Fruit fly (Drosophila melanogaster) whole organism, embryonic: ENCODE results near the gene CG13314.

Experiments used
- Abd-B ChIP-seq: fragments of 200-800 bp; sonication (Bioruptor generic); optimal IDR thresholded peaks from 2 replicates; lab custom pipeline; 2018; ENCODE audit warnings: missing biosample characterization, mild to moderate bottlenecking, missing genetic modification characterization, moderate library complexity
- CG10462 ChIP-seq: fragments of 200-800 bp; sonication (Bioruptor generic); optimal IDR thresholded peaks from 2 replicates; lab custom pipeline; 2016; ENCODE audit warnings: missing biosample characterization, missing genetic modification characterization
- CG10565 ChIP-seq: fragments of 200-800 bp; sonication (Bioruptor generic); optimal IDR thresholded peaks from 3 replicates; lab custom pipeline; 2016; ENCODE audit warnings: missing biosample characterization, mild to moderate bottlenecking, missing genetic modification characterization
- CG11085 ChIP-seq: fragments of 200-800 bp; sonication (Bioruptor generic); IDR thresholded peaks from 2 replicates; pipeline ENCODE4 v1.3.6; 2022; ENCODE audit warnings: missing biosample characterization, missing genetic modification characterization
- CG13287 ChIP-seq: fragments of 200-800 bp; sonication (Bioruptor generic); IDR thresholded peaks from 2 replicates; pipeline ENCODE4 v1.3.6; 2022; ENCODE audit warnings: missing biosample characterization, missing genetic modification characterization; ENCODE audit not compliant: partially characterized antibody
- CG13424 ChIP-seq: fragments of 200-800 bp; sonication (Bioruptor generic); optimal IDR thresholded peaks from 2 replicates; lab custom pipeline; 2019; ENCODE audit warnings: missing biosample characterization, mild to moderate bottlenecking, missing genetic modification characterization, moderate library complexity
- CG13894 ChIP-seq: fragments of 200-800 bp; sonication (Bioruptor generic); optimal IDR thresholded peaks from 3 replicates; lab custom pipeline; 2018; ENCODE audit warnings: missing biosample characterization, mild to moderate bottlenecking, missing genetic modification characterization, moderate library complexity
- CG15011 ChIP-seq: fragments of 200-800 bp; sonication (Bioruptor generic); optimal IDR thresholded peaks from 3 replicates; lab custom pipeline; 2018; ENCODE audit warnings: missing biosample characterization, mild to moderate bottlenecking, missing genetic modification characterization
- CG17186 ChIP-seq: fragments of 200-800 bp; sonication (Bioruptor generic); optimal IDR thresholded peaks from 3 replicates; lab custom pipeline; 2017; ENCODE audit warnings: missing biosample characterization, missing genetic modification reagents, missing genetic modification characterization
- CG18476 ChIP-seq: fragments of 200-800 bp; sonication (Bioruptor generic); optimal IDR thresholded peaks from 2 replicates; lab custom pipeline; 2016; ENCODE audit warnings: missing biosample characterization, mild to moderate bottlenecking, missing genetic modification characterization
- CG2120 ChIP-seq: fragments of 200-800 bp; sonication (Bioruptor generic); optimal IDR thresholded peaks from 3 replicates; lab custom pipeline; 2016; ENCODE audit warnings: missing biosample characterization, missing genetic modification characterization
- CG3847 ChIP-seq: fragments of 200-800 bp; sonication (Bioruptor generic); IDR thresholded peaks from 2 replicates; pipeline ENCODE4 v1.3.6; 2022; ENCODE audit warnings: missing biosample characterization, missing genetic modification characterization
- CG4854 ChIP-seq: fragments of 200-800 bp; sonication (Bioruptor generic); optimal IDR thresholded peaks from 2 replicates; lab custom pipeline; 2016; ENCODE audit warnings: missing biosample characterization, missing genetic modification characterization, inconsistent platforms
- CG6175 ChIP-seq: fragments of 200-800 bp; sonication (Bioruptor generic); IDR thresholded peaks from 3 replicates; pipeline ENCODE4 v1.3.6; 2022; ENCODE audit warnings: missing biosample characterization, missing genetic modification characterization
- CG6791 ChIP-seq: fragments of 200-800 bp; sonication (Bioruptor generic); IDR thresholded peaks from 3 replicates; pipeline ENCODE4 v1.3.6; 2022; ENCODE audit warnings: missing biosample characterization, missing genetic modification characterization; ENCODE audit not compliant: partially characterized antibody
- CG7963 ChIP-seq: fragments of 200-800 bp; sonication (Bioruptor generic); IDR thresholded peaks from 3 replicates; pipeline ENCODE4 v1.3.6; 2022; ENCODE audit warnings: missing biosample characterization, missing genetic modification characterization; ENCODE audit not compliant: partially characterized antibody
- CG8478 ChIP-seq: fragments of >200 bp; optimal IDR thresholded peaks from 2 replicates; lab custom pipeline; 2018
- CG9609 ChIP-seq: fragments of 200-800 bp; sonication (Bioruptor generic); optimal IDR thresholded peaks from 3 replicates; lab custom pipeline; 2016; ENCODE audit warnings: missing biosample characterization, missing genetic modification characterization
- CG9932 ChIP-seq: fragments of 200-800 bp; sonication (Bioruptor generic); IDR thresholded peaks from 2 replicates; pipeline ENCODE4 v1.3.6; 2022; ENCODE audit warnings: missing biosample characterization, missing genetic modification characterization
- CrebB ChIP-seq: fragments of 200-800 bp; sonication (Bioruptor generic); optimal IDR thresholded peaks from 3 replicates; lab custom pipeline; 2018; ENCODE audit warnings: missing biosample characterization, mild to moderate bottlenecking, missing genetic modification characterization
- Eip74EF ChIP-seq, 2 experiments: fragments of 200-800 bp in 1 of 2; fragments of >200 bp in 1 of 2; sonication (Bioruptor generic) in 1 of 2; optimal IDR thresholded peaks; 2 replicates each; lab custom pipeline; 2017 to 2019; ENCODE audit warnings: missing biosample characterization in 2 of 2, missing genetic modification characterization in 2 of 2, mild to moderate bottlenecking in 1 of 2, moderate library complexity in 1 of 2
- Ets97D ChIP-seq: fragments of 200-800 bp; sonication (Bioruptor generic); optimal IDR thresholded peaks from 3 replicates; lab custom pipeline; 2016; ENCODE audit warnings: missing biosample characterization, missing genetic modification characterization
- Hey ChIP-seq: fragments of 200-800 bp; sonication (Bioruptor generic); optimal IDR thresholded peaks from 3 replicates; lab custom pipeline; 2018; ENCODE audit warnings: missing biosample characterization, mild to moderate bottlenecking, missing genetic modification characterization
- Lim3 ChIP-seq: fragments of 200-800 bp; sonication (Bioruptor generic); IDR thresholded peaks from 2 replicates; pipeline ENCODE4 v1.3.6; 2022; ENCODE audit warnings: missing biosample characterization, missing genetic modification characterization
- MTF-1 ChIP-seq: fragments of 200-800 bp; sonication (Bioruptor generic); optimal IDR thresholded peaks from 2 replicates; lab custom pipeline; 2018; ENCODE audit warnings: missing biosample characterization, mild to moderate bottlenecking, missing genetic modification characterization, borderline replicate concordance
- Max ChIP-seq: fragments of 200-800 bp; sonication (Bioruptor generic); optimal IDR thresholded peaks from 2 replicates; lab custom pipeline; 2016; ENCODE audit warnings: missing biosample characterization, mild to moderate bottlenecking, missing genetic modification characterization
- Med ChIP-seq: fragments of 200-800 bp; sonication (Bioruptor generic); peaks from one replicate; lab custom pipeline; 2016; ENCODE audit warnings: missing biosample characterization, missing genetic modification characterization, mild to moderate bottlenecking, inconsistent platforms, moderate library complexity
- Mrtf ChIP-seq: fragments of 200-800 bp; sonication (Bioruptor generic); IDR thresholded peaks from 3 replicates; pipeline ENCODE4 v1.3.6; 2022; ENCODE audit warnings: missing biosample characterization, missing genetic modification characterization
- Myb ChIP-seq: fragments of 200-800 bp; sonication (Bioruptor generic); optimal IDR thresholded peaks from 2 replicates; lab custom pipeline; 2016; ENCODE audit warnings: missing biosample characterization, missing genetic modification characterization
- NC2β ChIP-seq: fragments of 200-800 bp; sonication (Bioruptor generic); optimal IDR thresholded peaks from 2 replicates; lab custom pipeline; 2016; ENCODE audit warnings: missing biosample characterization, missing genetic modification characterization
- Oaz ChIP-seq: fragments of 200-800 bp; sonication (Bioruptor generic); IDR thresholded peaks from 2 replicates; pipeline ENCODE4 v1.3.6; 2022; ENCODE audit warnings: missing biosample characterization, missing genetic modification characterization
- Oli ChIP-seq: fragments of 200-800 bp; sonication (Bioruptor generic); optimal IDR thresholded peaks from 2 replicates; lab custom pipeline; 2018; ENCODE audit warnings: missing biosample characterization, mild to moderate bottlenecking, missing genetic modification characterization, moderate library complexity
- Stat92E ChIP-seq, 3 experiments: fragments of >200 bp in 2 of 3; fragments of 200-800 bp in 1 of 3; sonication (Bioruptor generic) in 1 of 3; optimal IDR thresholded peaks; 2 replicates each; lab custom pipeline; 2017 to 2019; ENCODE audit warnings: missing biosample characterization in 3 of 3, missing genetic modification characterization in 3 of 3, mild to moderate bottlenecking in 1 of 3, moderate library complexity in 1 of 3
- Xbp1 ChIP-seq: fragments of 200-800 bp; sonication (Bioruptor generic); optimal IDR thresholded peaks from 3 replicates; lab custom pipeline; 2016; ENCODE audit warnings: missing biosample characterization, mild to moderate bottlenecking, missing genetic modification characterization
- al ChIP-seq: fragments of 200-800 bp; sonication (Bioruptor generic); IDR thresholded peaks from 2 replicates; pipeline ENCODE4 v1.3.6; 2022; ENCODE audit warnings: missing biosample characterization, missing genetic modification characterization
- bcd ChIP-seq: fragments of 200-800 bp; sonication (Bioruptor generic); optimal IDR thresholded peaks from 2 replicates; lab custom pipeline; 2017; ENCODE audit warnings: missing biosample characterization, mild to moderate bottlenecking, missing genetic modification characterization
- br ChIP-seq: fragments of >200 bp; optimal IDR thresholded peaks from 2 replicates; lab custom pipeline; 2017
- crp ChIP-seq, 2 experiments: fragments of 200-800 bp; sonication (Bioruptor generic); optimal IDR thresholded peaks; 2 replicates in 1 of 2; 3 replicates in 1 of 2; lab custom pipeline; 2017; ENCODE audit warnings: missing biosample characterization in 2 of 2, missing genetic modification characterization in 2 of 2, mild to moderate bottlenecking in 1 of 2, moderate library complexity in 1 of 2
- da ChIP-seq: fragments of 200-800 bp; sonication (Bioruptor generic); optimal IDR thresholded peaks from 2 replicates; lab custom pipeline; 2016; ENCODE audit warnings: missing biosample characterization, missing genetic modification characterization
- ewg ChIP-seq: fragments of 200-800 bp; sonication (Bioruptor generic); optimal IDR thresholded peaks from 3 replicates; lab custom pipeline; 2017; ENCODE audit warnings: mild to moderate bottlenecking, missing biosample characterization, missing genetic modification reagents, missing genetic modification characterization
- fd64A ChIP-seq: fragments of 200-800 bp; sonication (Bioruptor generic); optimal IDR thresholded peaks from 3 replicates; lab custom pipeline; 2018; ENCODE audit warnings: missing biosample characterization, mild to moderate bottlenecking, missing genetic modification characterization
- ftz-f1 ChIP-seq: fragments of 200-800 bp; sonication (Bioruptor generic); optimal IDR thresholded peaks from 2 replicates; lab custom pipeline; 2016; ENCODE audit warnings: missing biosample characterization, missing genetic modification characterization
- grn ChIP-seq: fragments of 200-800 bp; sonication (Bioruptor generic); optimal IDR thresholded peaks from 3 replicates; lab custom pipeline; 2017; ENCODE audit warnings: missing biosample characterization, missing genetic modification characterization
- klu ChIP-seq: fragments of 200-800 bp; sonication (Bioruptor generic); IDR thresholded peaks from 2 replicates; pipeline ENCODE4 v1.3.6; 2022; ENCODE audit warnings: missing biosample characterization, missing genetic modification characterization
- pho ChIP-seq: fragments of 200-800 bp; sonication (Bioruptor generic); optimal IDR thresholded peaks from 2 replicates; lab custom pipeline; 2016; ENCODE audit warnings: missing biosample characterization, missing genetic modification characterization
- scrt ChIP-seq: fragments of 200-800 bp; sonication (Bioruptor generic); optimal IDR thresholded peaks from 2 replicates; lab custom pipeline; 2018; ENCODE audit warnings: missing biosample characterization, mild to moderate bottlenecking, missing genetic modification characterization, moderate library complexity
- slou ChIP-seq: fragments of 200-800 bp; sonication (Bioruptor generic); optimal IDR thresholded peaks from 3 replicates; lab custom pipeline; 2016; ENCODE audit warnings: missing biosample characterization, missing genetic modification characterization
- sna ChIP-seq: fragments of 200-800 bp; sonication (Bioruptor generic); IDR thresholded peaks from 2 replicates; pipeline ENCODE4 v1.3.6; 2022; ENCODE audit warnings: missing biosample characterization, missing genetic modification characterization; ENCODE audit not compliant: partially characterized antibody
- tll ChIP-seq, 2 experiments: fragments of 200-800 bp in 1 of 2; fragments of >200 bp in 1 of 2; sonication (Bioruptor generic) in 1 of 2; optimal IDR thresholded peaks; 2 replicates each; lab custom pipeline; 2017 to 2019; ENCODE audit warnings: missing biosample characterization in 2 of 2, missing genetic modification characterization in 2 of 2, mild to moderate bottlenecking in 1 of 2, moderate library complexity in 1 of 2
- tx ChIP-seq: fragments of 200-800 bp; sonication (Bioruptor generic); optimal IDR thresholded peaks from 2 replicates; lab custom pipeline; 2016; ENCODE audit warnings: missing biosample characterization, missing genetic modification characterization

Gene CG13314

DNA sequence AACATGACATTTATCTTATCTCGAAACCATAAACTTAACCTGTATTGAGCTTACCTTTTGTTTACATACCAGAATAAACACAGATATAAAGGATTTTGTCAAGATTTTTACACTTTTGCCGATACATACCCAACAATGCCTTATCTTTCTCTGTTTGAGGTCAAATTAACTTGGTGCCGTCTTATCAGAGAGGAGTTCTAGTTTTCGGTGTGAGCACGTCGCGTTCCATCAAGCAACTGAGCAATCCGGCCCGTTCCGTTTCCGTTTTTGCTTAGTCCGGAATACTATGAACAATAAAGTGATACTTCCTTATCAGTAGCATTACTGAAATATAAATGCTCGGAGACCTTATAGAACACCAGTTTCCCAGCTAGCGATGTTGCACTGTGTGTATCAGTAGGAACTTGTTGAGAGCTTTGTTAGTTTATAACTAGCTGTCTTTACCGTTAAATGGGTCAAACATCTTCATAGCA is 4.3 kb downstream of the CG13314 start, which contains the start of gene Galk (continued):
- TF ChIP-seq Oli (tag; lab: Kevin White, UChicago), result no peak
- peak; percentile 52; the same call in 1 of the 3 replicates for TF ChIP-seq Mrtf
- TF ChIP-seq scrt (GFP tag; lab: Kevin White, UChicago), result peak; percentile 42
- peak; percentile 35 for TF ChIP-seq CG15011 (GFP tag; lab: Kevin White, UChicago)
- TF ChIP-seq CG18476, result peak; percentile 8
- TF ChIP-seq al (GFP tag; lab: Robert Waterston, UW), result peak; percentile 70
- peak; percentile 63; the same call in 1 of the 2 replicates for TF ChIP-seq CG3847 (GFP tag; lab: Robert Waterston, UW)
- no peak for TF ChIP-seq Max (GFP tag; lab: Kevin White, UChicago)
- no peak for TF ChIP-seq NC2β (GFP tag; lab: Kevin White, UChicago)
- TF ChIP-seq CG7963 (GFP tag; lab: Robert Waterston, UW), result no peak
- no peak for TF ChIP-seq Stat92E (GFP tag; optimal IDR thresholded peaks at IDR 0.05; lab: Kevin White, UChicago)
- TF ChIP-seq CG9932 (GFP tag; lab: Robert Waterston, UW), result peak; percentile 87
- peak; percentile 94 for TF ChIP-seq Med
- TF ChIP-seq CG10565 (GFP tag; lab: Kevin White, UChicago), result no peak
- peak; percentile 37 for TF ChIP-seq CG4854 (GFP tag; lab: Kevin White, UChicago)
- TF ChIP-seq crp (GFP tag; optimal IDR thresholded peaks at IDR 0.05; lab: Kevin White, UChicago), result no peak
- no peak for TF ChIP-seq CG6791
- TF ChIP-seq Hey, result peak; percentile 11
- TF ChIP-seq CrebB (tag; lab: Kevin White, UChicago), result peak; percentile 70
- TF ChIP-seq CG6175 (GFP tag; lab: Robert Waterston, UW), result no peak
- no peak for TF ChIP-seq Abd-B
- TF ChIP-seq Lim3 (GFP tag; lab: Robert Waterston, UW), result no peak
- TF ChIP-seq CG10462 (GFP tag; lab: Kevin White, UChicago), result no peak
- TF ChIP-seq MTF-1, result peak; percentile 44
- no peak for TF ChIP-seq CG13287 (GFP tag; lab: Robert Waterston, UW)
- peak in 1 of 2 experiments; percentile 21 for TF ChIP-seq Eip74EF (GFP tag; optimal IDR thresholded peaks at IDR 0.05; lab: Kevin White, UChicago)
- TF ChIP-seq ewg (GFP tag; lab: Kevin White, UChicago), result no peak
- TF ChIP-seq CG11085 (GFP tag; lab: Robert Waterston, UW), result peak; percentile 46; the same call in 1 of the 2 replicates
- no peak for TF ChIP-seq sna
- TF ChIP-seq ftz-f1, result peak; percentile 78
- TF ChIP-seq Oaz (GFP tag; lab: Robert Waterston, UW), result peak; percentile 48
- no peak for TF ChIP-seq slou
- peak; percentile 83 for TF ChIP-seq fd64A (GFP tag; lab: Kevin White, UChicago)
- TF ChIP-seq CG9609 (GFP tag; lab: Kevin White, UChicago), result peak; percentile 62
- peak; percentile 50 for TF ChIP-seq bcd (GFP tag; lab: Kevin White, UChicago)
- TF ChIP-seq Xbp1 (GFP tag; lab: Kevin White, UChicago), result peak; percentile 61
- no peak for TF ChIP-seq Myb (GFP tag; lab: Kevin White, UChicago)
- peak; percentile 11 for TF ChIP-seq Ets97D (GFP tag; lab: Kevin White, UChicago)
- TF ChIP-seq pho (GFP tag; lab: Kevin White, UChicago), result peak; percentile 36
- TF ChIP-seq CG2120 (GFP tag; lab: Kevin White, UChicago), result peak; percentile 87
- TF ChIP-seq grn (GFP tag; lab: Kevin White, UChicago), result peak; percentile 43
- no peak for TF ChIP-seq klu
- TF ChIP-seq CG8478 (lab: Kevin White, UChicago), result no peak
- peak; percentile 55 for TF ChIP-seq tx (GFP tag; lab: Kevin White, UChicago)
- no peak for TF ChIP-seq CG17186 (GFP tag; lab: Kevin White, UChicago)
- peak; percentile 13 for TF ChIP-seq da (GFP tag; lab: Kevin White, UChicago)
- no peak for TF ChIP-seq tll (GFP tag; optimal IDR thresholded peaks at IDR 0.05; lab: Kevin White, UChicago)
- no peak for TF ChIP-seq br
- peak; percentile 56 for TF ChIP-seq CG13894
- peak; percentile 53 for TF ChIP-seq CG13424 (tag; lab: Kevin White, UChicago)
